Worm (Caenorhabditis elegans): ENCODE data around the gene bigr-1.

bigr-1 gene

ce11 chrII:11224045-11224481 lies 42.6 kb downstream of the bigr-1 start:
- no peak for TF ChIP-seq unc-62 (GFP tag; optimal IDR thresholded peaks at IDR 0.05)

- no peak for TF ChIP-seq unc-62 (GFP tag; optimal IDR thresholded peaks at IDR 0.05)
Measured at ce11 chrII:11226379-11226778, 44.9 kb downstream of the bigr-1 start, which contains the start of gene T06D8.2. Gene T06D8.2, plus strand, starts transcription at chrII:11226679.
